Worm (Caenorhabditis elegans) whole organism, young adult: ENCODE data around the gene Y54G11A.1.

Source experiments
- B0035.1 ChIP-seq: sonication (generic microtip); optimal IDR thresholded peaks from 2 replicates; lab custom pipeline; 2016; ENCODE audit warnings: missing genetic modification characterization, mild to moderate bottlenecking, missing compliant biosample characterization, missing genotype, missing genetic modification reagents
- B0336.3 ChIP-seq: fragments of 200-800 bp; sonication (Bioruptor generic); IDR thresholded peaks from 2 replicates; pipeline ENCODE4 v1.3.6; 2022; ENCODE audit warnings: missing genetic modification characterization, missing compliant biosample characterization
- F10E7.11 ChIP-seq: sonication (generic microtip); optimal IDR thresholded peaks from 2 replicates; lab custom pipeline; 2017; ENCODE audit warnings: mild to moderate bottlenecking, missing genetic modification characterization, moderate library complexity, missing compliant biosample characterization
- F49E8.2 ChIP-seq: sonication (generic microtip); optimal IDR thresholded peaks from 3 replicates; lab custom pipeline; 2017; ENCODE audit warnings: missing genetic modification characterization, mild to moderate bottlenecking, missing compliant biosample characterization, antibody characterized with exemption, moderate library complexity; ENCODE audit not compliant: insufficient read depth
- Y53F4B.3 ChIP-seq: fragments of 200-800 bp; sonication (Bioruptor generic); IDR thresholded peaks from 2 replicates; pipeline ENCODE4 v1.3.6; 2022; ENCODE audit warnings: missing genetic modification reagents, missing genetic modification characterization, missing compliant biosample characterization
- Y67H2A.10 ChIP-seq: fragments of 200-800 bp; sonication (Bioruptor generic); conservative IDR thresholded peaks from 2 replicates; pipeline ENCODE4 v1.3.6; 2022; ENCODE audit warnings: missing genetic modification reagents, missing genetic modification characterization, missing compliant biosample characterization
- ZK185.1 ChIP-seq: sonication (generic microtip); optimal IDR thresholded peaks from 2 replicates; lab custom pipeline; 2016; ENCODE audit warnings: mild to moderate bottlenecking, missing genetic modification characterization, missing compliant biosample characterization; ENCODE audit not compliant: poor library complexity, severe bottlenecking
- akir-1 ChIP-seq: fragments of 200-800 bp; sonication (Bioruptor generic); optimal IDR thresholded peaks from 2 replicates; lab custom pipeline; 2018; ENCODE audit warnings: mild to moderate bottlenecking, missing genetic modification characterization, moderate library complexity, missing compliant biosample characterization
- atf-7 ChIP-seq: sonication (generic microtip); optimal IDR thresholded peaks from 2 replicates; lab custom pipeline; 2017; ENCODE audit warnings: mild to moderate bottlenecking, missing genetic modification characterization, missing compliant biosample characterization
- athp-1 ChIP-seq: sonication (generic microtip); optimal IDR thresholded peaks from 2 replicates; lab custom pipeline; 2017; ENCODE audit warnings: mild to moderate bottlenecking, missing genetic modification characterization, missing compliant biosample characterization
- attf-3 ChIP-seq: fragments of 200-800 bp; sonication (Bioruptor generic); conservative IDR thresholded peaks from 2 replicates; pipeline ENCODE4 v1.3.6; 2022; ENCODE audit warnings: missing genetic modification reagents, missing genetic modification characterization, missing compliant biosample characterization
- attf-6 ChIP-seq: fragments of 200-800 bp; sonication (Bioruptor generic); IDR thresholded peaks from 2 replicates; pipeline ENCODE4 v1.3.6; 2022; ENCODE audit warnings: missing genetic modification reagents, missing genetic modification characterization, missing compliant biosample characterization
- bed-2 ChIP-seq: fragments of 200-800 bp; sonication (Bioruptor generic); IDR thresholded peaks from 2 replicates; pipeline ENCODE4 v1.3.6; 2022; ENCODE audit warnings: missing genetic modification reagents, missing genetic modification characterization, missing compliant biosample characterization
- cebp-1 ChIP-seq, 2 experiments: fragments of 200-800 bp in 1 of 2; sonication (Bioruptor generic) in 1 of 2; sonication (generic microtip) in 1 of 2; IDR thresholded peaks in 1 of 2; optimal IDR thresholded peaks in 1 of 2; 2 replicates each; pipeline versions ENCODE4 v1.3.6 to Lab custom; 2017 to 2022; ENCODE audit warnings: missing compliant biosample characterization in 2 of 2, missing genetic modification characterization in 2 of 2, mild to moderate bottlenecking in 1 of 2, missing genetic modification reagents in 1 of 2, moderate library complexity in 1 of 2
- ceh-100 ChIP-seq: fragments of 200-800 bp; sonication (Bioruptor generic); IDR thresholded peaks from 2 replicates; pipeline ENCODE4 v1.3.6; 2022; ENCODE audit warnings: missing genetic modification reagents, missing genetic modification characterization, missing compliant biosample characterization
- ceh-27 ChIP-seq: fragments of 200-800 bp; sonication (Bioruptor generic); optimal IDR thresholded peaks from 2 replicates; lab custom pipeline; 2018; ENCODE audit warnings: mild to moderate bottlenecking, missing genetic modification characterization, moderate library complexity, missing compliant biosample characterization
- ceh-91 ChIP-seq: fragments of 200-800 bp; sonication (Bioruptor generic); IDR thresholded peaks from 2 replicates; pipeline ENCODE4 v1.3.6; 2022; ENCODE audit warnings: missing genetic modification reagents, missing genetic modification characterization, missing compliant biosample characterization
- dpff-1 ChIP-seq: sonication (generic microtip); optimal IDR thresholded peaks from 2 replicates; lab custom pipeline; 2017; ENCODE audit warnings: mild to moderate bottlenecking, missing genetic modification characterization, missing compliant biosample characterization
- egl-18 ChIP-seq: fragments of 200-800 bp; sonication (Bioruptor generic); IDR thresholded peaks from 2 replicates; pipeline ENCODE4 v1.3.6; 2022; ENCODE audit warnings: missing genetic modification reagents, missing genetic modification characterization, missing compliant biosample characterization
- egrh-3 ChIP-seq: fragments of 200-800 bp; sonication (Bioruptor generic); IDR thresholded peaks from 2 replicates; pipeline ENCODE4 v1.3.6; 2022; ENCODE audit warnings: missing genetic modification reagents, missing genetic modification characterization, missing compliant biosample characterization
- ekl-4 ChIP-seq: fragments of 200-800 bp; sonication (Bioruptor generic); IDR thresholded peaks from 2 replicates; pipeline ENCODE4 v1.3.6; 2022; ENCODE audit warnings: missing genetic modification reagents, missing genetic modification characterization, missing compliant biosample characterization
- him-1 ChIP-seq: sonication (generic microtip); optimal IDR thresholded peaks from 2 replicates; lab custom pipeline; 2016; ENCODE audit warnings: missing genotype, missing genetic modification reagents, missing genetic modification characterization, missing compliant biosample characterization
- hmg-1.2 ChIP-seq: fragments of 200-800 bp; sonication (Bioruptor generic); IDR thresholded peaks from 2 replicates; pipeline ENCODE4 v1.3.6; 2022; ENCODE audit warnings: missing genetic modification reagents, missing genetic modification characterization, missing compliant biosample characterization
- hrde-1 ChIP-seq: sonication (generic microtip); optimal IDR thresholded peaks from 2 replicates; lab custom pipeline; 2016; ENCODE audit warnings: missing genetic modification characterization, mild to moderate bottlenecking, missing compliant biosample characterization, moderate library complexity, missing genotype, missing genetic modification reagents, borderline replicate concordance
- let-607 ChIP-seq, 2 experiments: fragments of 200-800 bp in 1 of 2; sonication (Bioruptor generic) in 1 of 2; sonication (generic microtip) in 1 of 2; optimal IDR thresholded peaks; 2 replicates each; lab custom pipeline; 2016 to 2018; ENCODE audit warnings: mild to moderate bottlenecking in 2 of 2, missing compliant biosample characterization in 2 of 2, missing genetic modification characterization in 2 of 2, moderate library complexity in 2 of 2, missing genotype in 1 of 2
- lsl-1 ChIP-seq: fragments of 200-800 bp; sonication (Bioruptor generic); optimal IDR thresholded peaks from 2 replicates; lab custom pipeline; 2018; ENCODE audit warnings: mild to moderate bottlenecking, missing genetic modification characterization, moderate library complexity, missing compliant biosample characterization
- madf-8 ChIP-seq: fragments of 200-800 bp; sonication (Bioruptor generic); conservative IDR thresholded peaks from 2 replicates; pipeline ENCODE4 v1.3.6; 2022; ENCODE audit warnings: missing genetic modification reagents, missing genetic modification characterization, missing compliant biosample characterization
- mel-28 ChIP-seq: sonication (generic microtip); optimal IDR thresholded peaks from 2 replicates; lab custom pipeline; 2016; ENCODE audit warnings: borderline replicate concordance, mild to moderate bottlenecking, missing genetic modification characterization, missing compliant biosample characterization
- mxl-1 ChIP-seq: sonication (generic microtip); optimal IDR thresholded peaks from 2 replicates; lab custom pipeline; 2016; ENCODE audit warnings: missing genetic modification characterization, missing compliant biosample characterization
- nfya-1 ChIP-seq: sonication (generic microtip); optimal IDR thresholded peaks from 2 replicates; lab custom pipeline; 2017; ENCODE audit warnings: antibody characterized with exemption, missing compliant biosample characterization, missing genetic modification characterization, borderline replicate concordance; ENCODE audit not compliant: insufficient read depth
- repo-1 ChIP-seq: sonication (generic microtip); optimal IDR thresholded peaks from 2 replicates; lab custom pipeline; 2017; ENCODE audit warnings: mild to moderate bottlenecking, missing genetic modification characterization, missing compliant biosample characterization
- sdz-38 ChIP-seq: sonication (generic microtip); optimal IDR thresholded peaks from 2 replicates; lab custom pipeline; 2016; ENCODE audit warnings: missing genotype, missing genetic modification characterization, missing compliant biosample characterization
- snpc-1.3 ChIP-seq: sonication (generic microtip); optimal IDR thresholded peaks from 2 replicates; lab custom pipeline; 2017; ENCODE audit warnings: missing genetic modification characterization, mild to moderate bottlenecking, missing compliant biosample characterization, antibody characterized with exemption, moderate library complexity, missing genotype, missing genetic modification reagents; ENCODE audit not compliant: insufficient read depth
- snpc-3.4 ChIP-seq: sonication (generic microtip); optimal IDR thresholded peaks from 2 replicates; lab custom pipeline; 2017; ENCODE audit warnings: missing genetic modification characterization, mild to moderate bottlenecking, missing compliant biosample characterization, antibody characterized with exemption, moderate library complexity, missing genotype, missing genetic modification reagents
- unc-62 ChIP-seq: fragments of 150-350 bp; optimal IDR thresholded peaks from 2 replicates; lab custom pipeline; 2014; ENCODE audit warnings: missing biosample characterization, missing genetic modification reagents, missing genetic modification characterization
- xnd-1 ChIP-seq: sonication (generic microtip); optimal IDR thresholded peaks from 2 replicates; lab custom pipeline; 2016; ENCODE audit warnings: missing genotype, missing genetic modification reagents, missing genetic modification characterization, missing compliant biosample characterization
- ztf-3 ChIP-seq: fragments of 200-800 bp; sonication (Bioruptor generic); optimal IDR thresholded peaks from 2 replicates; lab custom pipeline; 2018; ENCODE audit warnings: mild to moderate bottlenecking, missing genetic modification characterization, missing compliant biosample characterization
- ztf-6 ChIP-seq: fragments of 200-800 bp; sonication (Bioruptor generic); IDR thresholded peaks from 2 replicates; pipeline ENCODE4 v1.3.6; 2022; ENCODE audit warnings: missing genetic modification reagents, missing genetic modification characterization, missing compliant biosample characterization

The Y54G11A.1 gene

DNA sequence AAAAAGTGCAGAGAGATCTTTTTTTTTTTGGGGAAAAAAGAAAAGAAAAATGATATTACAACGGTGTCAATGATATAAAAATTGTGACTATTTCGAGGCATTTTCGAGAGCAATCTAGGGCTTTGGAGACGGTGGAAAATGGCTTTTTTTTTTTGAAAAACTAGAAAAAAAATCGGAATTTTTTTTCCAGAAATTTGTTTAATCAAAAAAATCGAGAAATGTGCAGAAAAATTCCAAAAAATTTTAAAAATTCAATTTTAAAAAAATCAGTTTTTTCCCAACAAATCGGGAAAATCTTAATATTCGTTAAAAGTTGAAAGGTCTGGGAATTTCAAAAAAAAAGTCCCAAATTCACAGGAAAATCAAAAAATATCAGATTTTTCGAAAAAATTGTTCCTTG lies 12.2 kb downstream of the Y54G11A.1 start, which contains the start of gene Y54G11A.19:
Gene Y54G11A.19, minus strand, starts transcription at position 101 of the 400 bp plus-strand sequence.
- TF ChIP-seq unc-62 (GFP tag; lab: Kevin White, UChicago) (no peak), ZK185.1 (no peak), ztf-6 (no peak), ceh-27 (GFP tag; lab: Kevin White, UChicago) (no peak), egl-18 (no peak), snpc-3.4 (tag; lab: Kevin White, UChicago) (no peak), dpff-1 (no peak), bed-2 (no peak), F10E7.11 (tag; lab: Kevin White, UChicago) (no peak), attf-6 (GFP tag; lab: Robert Waterston, UW) (no peak), hmg-1.2 (GFP tag; lab: Robert Waterston, UW) (no peak), Y67H2A.10 (GFP tag; lab: Robert Waterston, UW) (no peak), lsl-1 (no peak), attf-3 (no peak), madf-8 (GFP tag; lab: Robert Waterston, UW) (no peak), F49E8.2 (tag; lab: Kevin White, UChicago) (no peak)

DNA sequence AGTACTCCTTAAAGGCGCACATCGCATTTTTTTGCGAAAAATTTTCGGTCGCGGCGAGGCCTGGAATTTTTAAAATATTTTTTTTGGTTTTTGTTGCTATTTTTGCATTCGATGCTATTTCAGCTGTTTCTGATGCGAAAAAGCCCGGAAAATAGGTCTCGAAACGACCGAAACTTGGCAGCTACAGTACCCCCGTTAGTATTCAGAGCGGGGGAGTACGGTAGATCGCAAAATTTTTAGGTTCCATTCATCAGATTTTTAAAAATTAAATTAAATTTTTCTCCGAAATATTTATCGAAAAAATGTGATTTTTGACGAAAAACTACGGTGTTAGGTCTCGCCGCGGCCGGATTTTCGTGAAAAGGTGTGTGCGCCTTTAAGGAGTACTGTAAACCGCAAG lies 13.1 kb downstream of the Y54G11A.1 start:
- TF ChIP-seq hrde-1 (peak; percentile 65), ztf-3 (GFP tag; lab: Kevin White, UChicago) (no peak), B0035.1 (no peak), bed-2 (no peak), snpc-1.3 (tag; lab: Kevin White, UChicago) (no peak), cebp-1 (GFP tag; IDR thresholded peaks at IDR 0.05; lab: Robert Waterston, UW) (0 out of 2 replicates have a peak, but pooled peaks have one; percentile 8), cebp-1 (tag; optimal IDR thresholded peaks at IDR 0.05; lab: Kevin White, UChicago) (no peak), ceh-91 (GFP tag; lab: Robert Waterston, UW) (0 out of 2 replicates have a peak, but pooled peaks have one; percentile 19), akir-1 (no peak), ekl-4 (GFP tag; lab: Robert Waterston, UW) (0 out of 2 replicates have a peak, but pooled peaks have one; percentile 19), him-1 (tag; lab: Kevin White, UChicago) (peak; percentile 37), lsl-1 (peak; percentile 67), Y53F4B.3 (GFP tag; lab: Robert Waterston, UW) (no peak), nfya-1 (tag; lab: Kevin White, UChicago) (no peak), mel-28 (tag; lab: Kevin White, UChicago) (peak; percentile 26), repo-1 (tag; lab: Kevin White, UChicago) (peak; percentile 19), let-607 (tag; optimal IDR thresholded peaks at IDR 0.05; lab: Kevin White, UChicago) (no peak), egrh-3 (GFP tag; lab: Robert Waterston, UW) (no peak), sdz-38 (no peak), atf-7 (tag; lab: Kevin White, UChicago) (peak; percentile 45), athp-1 (tag; lab: Kevin White, UChicago) (peak; percentile 32), ceh-100 (GFP tag; lab: Robert Waterston, UW) (no peak), B0336.3 (GFP tag; lab: Robert Waterston, UW) (0 out of 2 replicates have a peak, but pooled peaks have one; percentile 9), mxl-1 (tag; lab: Kevin White, UChicago) (no peak), xnd-1 (tag; lab: Kevin White, UChicago) (peak; percentile 29)
